Worm (Caenorhabditis elegans) whole organism, L4 larva: ENCODE results near the gene C26B9.6.
A peak's percentile ranks its signal among the peaks of the same experiment; 100 is the strongest.

Experiments
- D1046.2 ChIP-seq: fragments of 200-800 bp; sonication (Bioruptor generic); IDR thresholded peaks from 2 replicates; pipeline ENCODE4 v1.3.6; 2022; ENCODE audit warnings: missing genetic modification characterization, missing compliant biosample characterization
- F10B5.3 ChIP-seq: sonication (generic microtip); optimal IDR thresholded peaks from 2 replicates; lab custom pipeline; 2016; ENCODE audit warnings: mild to moderate bottlenecking, missing genetic modification characterization, missing compliant biosample characterization
- F44E2.7 ChIP-seq: fragments of 200-800 bp; sonication (Bioruptor generic); IDR thresholded peaks from 2 replicates; pipeline ENCODE4 v2.1.2; 2022; ENCODE audit warnings: missing genetic modification characterization, missing compliant biosample characterization
- T26A8.4 ChIP-seq: fragments of 200-800 bp; sonication (Bioruptor generic); IDR thresholded peaks from 2 replicates; pipeline ENCODE4 v1.3.6; 2022; ENCODE audit warnings: missing genetic modification characterization, missing compliant biosample characterization
- aly-2 ChIP-seq: sonication (generic microtip); optimal IDR thresholded peaks from 2 replicates; lab custom pipeline; 2018; ENCODE audit warnings: missing biosample characterization, missing genetic modification characterization
- attf-4 ChIP-seq: sonication (generic microtip); optimal IDR thresholded peaks from 3 replicates; lab custom pipeline; 2017; ENCODE audit warnings: missing biosample characterization, missing genetic modification characterization
- ceh-20 ChIP-seq: fragments of 200-800 bp; sonication (Bioruptor generic); IDR thresholded peaks from 2 replicates; pipeline ENCODE4 v1.3.6; 2022; ENCODE audit warnings: missing genetic modification reagents, missing genetic modification characterization, missing compliant biosample characterization
- ceh-28 ChIP-seq: fragments of 150-350 bp; optimal IDR thresholded peaks from 2 replicates; lab custom pipeline; 2014; ENCODE audit warnings: missing biosample characterization, missing genetic modification reagents, missing genetic modification characterization
- ceh-44 ChIP-seq: fragments of 200-800 bp; sonication (Bioruptor generic); IDR thresholded peaks from 2 replicates; pipeline ENCODE4 v1.3.6; 2022; ENCODE audit warnings: missing genetic modification reagents, missing genetic modification characterization, missing compliant biosample characterization
- ceh-82 ChIP-seq: sonication (generic microtip); optimal IDR thresholded peaks from 2 replicates; lab custom pipeline; 2017; ENCODE audit warnings: missing biosample characterization, missing genetic modification characterization
- cey-2 ChIP-seq: sonication (generic microtip); optimal IDR thresholded peaks from 3 replicates; lab custom pipeline; 2017; ENCODE audit warnings: missing genetic modification characterization, mild to moderate bottlenecking, missing compliant biosample characterization, antibody characterized with exemption, borderline replicate concordance; ENCODE audit not compliant: insufficient read depth
- daf-12 ChIP-seq: fragments of 150-350 bp; optimal IDR thresholded peaks from 2 replicates; lab custom pipeline; 2014; ENCODE audit warnings: missing biosample characterization, missing genetic modification reagents, missing genetic modification characterization
- daf-16 ChIP-seq, 3 experiments: sonication (generic microtip); optimal IDR thresholded peaks; 2 replicates each; lab custom pipeline; 2016 to 2017; ENCODE audit warnings: missing genetic modification characterization in 3 of 3, missing genetic modification reagents in 3 of 3, mild to moderate bottlenecking in 2 of 3, missing compliant biosample characterization in 2 of 3, missing biosample characterization in 1 of 3, moderate library complexity in 1 of 3
- daf-8 ChIP-seq: fragments of 200-800 bp; sonication (Bioruptor generic); IDR thresholded peaks from 2 replicates; pipeline ENCODE4 v1.3.6; 2022; ENCODE audit warnings: missing genetic modification characterization, missing compliant biosample characterization
- dmd-6 ChIP-seq: fragments of 200-800 bp; sonication (Bioruptor generic); IDR thresholded peaks from 2 replicates; pipeline ENCODE4 v1.3.6; 2022; ENCODE audit warnings: missing genetic modification reagents, missing genetic modification characterization, missing compliant biosample characterization
- dmd-8 ChIP-seq: fragments of 200-800 bp; sonication (Bioruptor generic); IDR thresholded peaks from 2 replicates; pipeline ENCODE4 v1.3.6; 2022; ENCODE audit warnings: missing genetic modification characterization, missing compliant biosample characterization
- duxl-1 ChIP-seq: sonication (generic microtip); optimal IDR thresholded peaks from 2 replicates; lab custom pipeline; 2016; ENCODE audit warnings: mild to moderate bottlenecking, missing genetic modification characterization, moderate library complexity, missing compliant biosample characterization; ENCODE audit not compliant: poor library complexity
- egl-27 ChIP-seq: sonication (generic microtip); optimal IDR thresholded peaks from 3 replicates; lab custom pipeline; 2017; ENCODE audit warnings: missing biosample characterization, missing genetic modification reagents, missing genetic modification characterization
- egl-43 ChIP-seq: fragments of 200-800 bp; sonication (Bioruptor generic); IDR thresholded peaks from 2 replicates; pipeline ENCODE4 v1.3.6; 2022; ENCODE audit warnings: missing genetic modification reagents, missing genetic modification characterization, missing compliant biosample characterization
- fkh-10 ChIP-seq: fragments of 150-350 bp; optimal IDR thresholded peaks from 2 replicates; lab custom pipeline; 2014; ENCODE audit warnings: missing biosample characterization, missing genetic modification reagents, missing genetic modification characterization
- hlh-11 ChIP-seq: fragments of 200-800 bp; sonication (Bioruptor generic); optimal IDR thresholded peaks from 2 replicates; lab custom pipeline; 2018; ENCODE audit warnings: mild to moderate bottlenecking, missing genetic modification characterization, missing compliant biosample characterization
- hlh-30 ChIP-seq: sonication (generic microtip); optimal IDR thresholded peaks from 2 replicates; lab custom pipeline; 2017; ENCODE audit warnings: antibody characterized with exemption, mild to moderate bottlenecking, missing genetic modification characterization, missing compliant biosample characterization; ENCODE audit not compliant: insufficient read depth
- hmg-1.1 ChIP-seq: fragments of 200-800 bp; sonication (Bioruptor generic); IDR thresholded peaks from 2 replicates; pipeline ENCODE4 v1.3.6; 2022; ENCODE audit warnings: missing genetic modification reagents, missing genetic modification characterization, missing compliant biosample characterization
- lin-15B ChIP-seq: fragments of 150-350 bp; sonication (generic microtip); optimal IDR thresholded peaks from 3 replicates; lab custom pipeline; 2014; ENCODE audit warnings: missing biosample characterization, missing genetic modification characterization
- lin-29 ChIP-seq: fragments of 200-800 bp; sonication (Bioruptor generic); IDR thresholded peaks from 2 replicates; pipeline ENCODE4 v1.3.6; 2022; ENCODE audit warnings: missing genetic modification reagents, missing genetic modification characterization, missing compliant biosample characterization
- lin-38 ChIP-seq: fragments of 200-800 bp; sonication (Bioruptor generic); IDR thresholded peaks from 2 replicates; pipeline ENCODE4 v1.3.6; 2022; ENCODE audit warnings: missing genetic modification reagents, missing genetic modification characterization, missing compliant biosample characterization
- lir-3 ChIP-seq: sonication (generic microtip); optimal IDR thresholded peaks from 2 replicates; lab custom pipeline; 2016; ENCODE audit warnings: mild to moderate bottlenecking, missing genetic modification characterization, missing compliant biosample characterization
- lsy-2 ChIP-seq, 2 experiments: fragments of 150-350 bp in 1 of 2; sonication (generic microtip) in 1 of 2; optimal IDR thresholded peaks; 2 replicates each; lab custom pipeline; 2014 to 2017; ENCODE audit warnings: missing biosample characterization in 2 of 2, missing genetic modification characterization in 2 of 2
- madf-5 ChIP-seq, 2 experiments: fragments of 200-800 bp; sonication (Bioruptor generic); IDR thresholded peaks; 2 replicates each; pipeline ENCODE4 v1.3.6; 2022; ENCODE audit warnings: missing compliant biosample characterization in 2 of 2, missing genetic modification characterization in 2 of 2
- mdl-1 ChIP-seq, 2 experiments: fragments of 150-350 bp in 1 of 2; sonication (generic microtip) in 1 of 2; optimal IDR thresholded peaks; 2 replicates each; lab custom pipeline; 2014 to 2017; ENCODE audit warnings: missing biosample characterization in 2 of 2, missing genetic modification characterization in 2 of 2
- mdt-29 ChIP-seq: fragments of 200-800 bp; sonication (Bioruptor generic); IDR thresholded peaks from 2 replicates; pipeline ENCODE4 v1.3.6; 2022; ENCODE audit warnings: missing genetic modification reagents, missing genetic modification characterization, missing compliant biosample characterization
- mxl-2 ChIP-seq: fragments of 200-800 bp; sonication (Bioruptor generic); conservative IDR thresholded peaks from 2 replicates; pipeline ENCODE4 v1.3.6; 2022; ENCODE audit warnings: missing genetic modification reagents, missing genetic modification characterization, missing compliant biosample characterization
- mxl-3 ChIP-seq: fragments of 200-800 bp; sonication (Bioruptor generic); optimal IDR thresholded peaks from 2 replicates; lab custom pipeline; 2018; ENCODE audit warnings: mild to moderate bottlenecking, missing genetic modification characterization, missing compliant biosample characterization
- nhr-102 ChIP-seq: sonication (generic microtip); optimal IDR thresholded peaks from 2 replicates; lab custom pipeline; 2016; ENCODE audit warnings: mild to moderate bottlenecking, missing genetic modification characterization, moderate library complexity, missing compliant biosample characterization
- nhr-11 ChIP-seq: fragments of 150-350 bp; optimal IDR thresholded peaks from 2 replicates; lab custom pipeline; 2014; ENCODE audit warnings: missing biosample characterization, missing genetic modification characterization
- nhr-28 ChIP-seq: fragments of 150-350 bp; optimal IDR thresholded peaks from 2 replicates; lab custom pipeline; 2014; ENCODE audit warnings: missing biosample characterization, missing genetic modification characterization
- nhr-48 ChIP-seq: sonication (generic microtip); optimal IDR thresholded peaks from 2 replicates; lab custom pipeline; 2016; ENCODE audit warnings: mild to moderate bottlenecking, missing genetic modification characterization, missing compliant biosample characterization
- php-3 ChIP-seq: fragments of 200-800 bp; sonication (Bioruptor generic); IDR thresholded peaks from 2 replicates; pipeline ENCODE4 v1.3.6; 2022; ENCODE audit warnings: missing genetic modification reagents, missing genetic modification characterization, missing compliant biosample characterization
- sdz-12 ChIP-seq: fragments of 200-800 bp; sonication (Bioruptor generic); optimal IDR thresholded peaks from 2 replicates; lab custom pipeline; 2018; ENCODE audit warnings: mild to moderate bottlenecking, missing genetic modification characterization, missing compliant biosample characterization
- spr-1 ChIP-seq: sonication (generic microtip); optimal IDR thresholded peaks from 2 replicates; lab custom pipeline; 2016; ENCODE audit warnings: mild to moderate bottlenecking, missing genetic modification characterization, missing compliant biosample characterization
- spr-3 ChIP-seq: fragments of 200-800 bp; sonication (Bioruptor generic); optimal IDR thresholded peaks from 2 replicates; lab custom pipeline; 2018; ENCODE audit warnings: mild to moderate bottlenecking, missing genetic modification characterization, missing compliant biosample characterization
- tag-97 ChIP-seq: fragments of 200-800 bp; sonication (Bioruptor generic); IDR thresholded peaks from 2 replicates; pipeline ENCODE4 v1.3.6; 2022; ENCODE audit warnings: missing genetic modification characterization, missing compliant biosample characterization
- tra-1 ChIP-seq: fragments of 200-800 bp; sonication (Bioruptor generic); IDR thresholded peaks from 2 replicates; pipeline ENCODE4 v1.3.6; 2022; ENCODE audit warnings: missing genetic modification reagents, missing genetic modification characterization, missing compliant biosample characterization
- unc-130 ChIP-seq: sonication (generic microtip); optimal IDR thresholded peaks from 2 replicates; lab custom pipeline; 2016; ENCODE audit warnings: missing genetic modification reagents, missing genetic modification characterization, missing compliant biosample characterization
- unc-39 ChIP-seq: sonication (generic microtip); optimal IDR thresholded peaks from 2 replicates; lab custom pipeline; 2017; ENCODE audit warnings: missing biosample characterization, missing genetic modification characterization
- ztf-11 ChIP-seq: fragments of 150-350 bp; optimal IDR thresholded peaks from 2 replicates; lab custom pipeline; 2014; ENCODE audit warnings: missing biosample characterization, missing genetic modification characterization

The C26B9.6 gene

ce11 chrX:5339357-5339756, 4.1 kb upstream of the C26B9.6 start (continued):
- no peak for TF ChIP-seq dmd-8 (GFP tag; lab: Robert Waterston, UW)

- TF ChIP-seq php-3 (GFP tag; lab: Robert Waterston, UW) (no peak), spr-1 (tag; lab: Kevin White, UChicago) (peak; percentile 7), mxl-2 (GFP tag; lab: Robert Waterston, UW) (no peak), hlh-11 (tag; lab: Kevin White, UChicago) (peak; percentile 41), mdt-29 (no peak), mdl-1 (tag; optimal IDR thresholded peaks at IDR 0.05; lab: Kevin White, UChicago) (peak in 1 of 2 experiments; percentile 36), nhr-28 (peak; percentile 8), mxl-3 (GFP tag; lab: Kevin White, UChicago) (peak; percentile 68)
These were observed 2.7 kb upstream of the C26B9.6 start, which contains the start of gene C26B9.3 for ce11 chrX:5337959-5338358. Gene C26B9.3, plus strand, starts transcription at chrX:5338301.

ce11 chrX:5336498-5336897, 1.2 kb upstream of the C26B9.6 start:
- TF ChIP-seq T26A8.4 (GFP tag; lab: Robert Waterston, UW): peak; percentile 59
- TF ChIP-seq lin-15B (tag; lab: Kevin White, UChicago): no peak
- peak; percentile 30 for TF ChIP-seq duxl-1
- no peak for TF ChIP-seq lin-29 (GFP tag; lab: Robert Waterston, UW)
- TF ChIP-seq ceh-20 (GFP tag; lab: Robert Waterston, UW): peak; percentile 52; the same call in 1 of the 2 replicates
- peak; percentile 55 for TF ChIP-seq nhr-11
- peak; percentile 28 for TF ChIP-seq nhr-48 (tag; lab: Kevin White, UChicago)
- no peak for TF ChIP-seq mxl-2 (GFP tag; lab: Robert Waterston, UW)
- no peak for TF ChIP-seq egl-43 (GFP tag; lab: Robert Waterston, UW)
- no peak for TF ChIP-seq D1046.2 (GFP tag; lab: Robert Waterston, UW)
- TF ChIP-seq tra-1: no peak
- no peak for TF ChIP-seq ceh-28
- TF ChIP-seq ceh-44 (GFP tag; lab: Robert Waterston, UW): no peak
- peak in 1 of 2 experiments; percentile 73 for TF ChIP-seq lsy-2 (tag; optimal IDR thresholded peaks at IDR 0.05; lab: Kevin White, UChicago)
- no peak for TF ChIP-seq F44E2.7 (GFP tag; lab: Robert Waterston, UW)
- TF ChIP-seq unc-39 (tag; lab: Kevin White, UChicago): no peak
- TF ChIP-seq nhr-102 (tag; lab: Kevin White, UChicago): peak; percentile 23
- no peak for TF ChIP-seq aly-2 (tag; lab: Kevin White, UChicago)
- no peak for TF ChIP-seq madf-5 (GFP tag; IDR thresholded peaks at IDR 0.05; lab: Robert Waterston, UW)
- TF ChIP-seq mdt-29: no peak
- peak; percentile 95 for TF ChIP-seq hlh-30 (tag; lab: Kevin White, UChicago)
- no peak for TF ChIP-seq unc-130 (GFP tag; lab: Kevin White, UChicago)
- no peak for TF ChIP-seq spr-3 (GFP tag; lab: Kevin White, UChicago)
- no peak for TF ChIP-seq sdz-12 (GFP tag; lab: Kevin White, UChicago)
- peak; percentile 89 for TF ChIP-seq hlh-11 (tag; lab: Kevin White, UChicago)
- TF ChIP-seq F10B5.3 (tag; lab: Kevin White, UChicago): no peak
- peak; percentile 73; the same call in 1 of the 2 replicates for TF ChIP-seq php-3 (GFP tag; lab: Robert Waterston, UW)
- TF ChIP-seq ztf-11 (tag; lab: Kevin White, UChicago): no peak
- TF ChIP-seq lin-38 (GFP tag; lab: Robert Waterston, UW): no peak
- no peak for TF ChIP-seq attf-4
- TF ChIP-seq lir-3: no peak
- TF ChIP-seq cey-2 (tag; lab: Kevin White, UChicago): no peak
- TF ChIP-seq fkh-10 (GFP tag; lab: Kevin White, UChicago): peak; percentile 10
- peak; percentile 86 for TF ChIP-seq nhr-28
- TF ChIP-seq ceh-82: no peak
- peak; percentile 67 for TF ChIP-seq dmd-6 (GFP tag; lab: Robert Waterston, UW)
- TF ChIP-seq egl-27: no peak
- peak; percentile 85 for TF ChIP-seq hmg-1.1 (GFP tag; lab: Robert Waterston, UW)
- no peak for TF ChIP-seq daf-12 (tag; lab: Kevin White, UChicago)
- TF ChIP-seq daf-8 (GFP tag; lab: Robert Waterston, UW): no peak
- TF ChIP-seq tag-97 (GFP tag; lab: Robert Waterston, UW): no peak
- TF ChIP-seq daf-16 (GFP tag; optimal IDR thresholded peaks at IDR 0.05; lab: Kevin White, UChicago): no peak
- TF ChIP-seq daf-16 (tag; optimal IDR thresholded peaks at IDR 0.05; lab: Kevin White, UChicago): peak; percentile 69
